Fruit fly (Drosophila melanogaster) whole organism, prepupa: ENCODE data around the gene CG8138.

Source experiments
- CG10631 ChIP-seq: fragments of 200-800 bp; sonication (Bioruptor generic); optimal IDR thresholded peaks from 2 replicates; lab custom pipeline; 2016; ENCODE audit warnings: missing biosample characterization, missing genetic modification characterization
- CG10669 ChIP-seq: fragments of 200-800 bp; sonication (Bioruptor generic); optimal IDR thresholded peaks from 3 replicates; lab custom pipeline; 2018; ENCODE audit warnings: missing biosample characterization, mild to moderate bottlenecking, missing genetic modification characterization, moderate library complexity
- CG6854 ChIP-seq: fragments of 200-800 bp; sonication (Bioruptor generic); optimal IDR thresholded peaks from 2 replicates; lab custom pipeline; 2017; ENCODE audit warnings: missing biosample characterization, mild to moderate bottlenecking, missing genetic modification characterization
- CG7368 ChIP-seq: fragments of 200-800 bp; sonication (Bioruptor generic); optimal IDR thresholded peaks from 3 replicates; lab custom pipeline; 2016; ENCODE audit warnings: missing biosample characterization, missing genetic modification characterization
- Eip78C ChIP-seq: fragments of 200-800 bp; sonication (Bioruptor generic); peaks from one replicate; lab custom pipeline; 2016; ENCODE audit warnings: missing biosample characterization, missing genetic modification characterization
- Eip93F ChIP-seq: fragments of 200-800 bp; sonication (Bioruptor generic); optimal IDR thresholded peaks from 2 replicates; lab custom pipeline; 2016; ENCODE audit warnings: missing biosample characterization, mild to moderate bottlenecking, missing genetic modification characterization
- spab ChIP-seq: fragments of 200-800 bp; sonication (Bioruptor generic); optimal IDR thresholded peaks from 2 replicates; lab custom pipeline; 2017; ENCODE audit warnings: missing biosample characterization, mild to moderate bottlenecking, missing genetic modification characterization, missing genetic modification reagents
- topi ChIP-seq: fragments of 200-800 bp; sonication (Bioruptor generic); optimal IDR thresholded peaks from 3 replicates; lab custom pipeline; 2016; ENCODE audit warnings: missing biosample characterization, missing genetic modification characterization

dm6 chr3R:13214347-13214746 lies 33.2 kb downstream of the CG8138 start, which contains the start of gene CG8483:
- no peak for TF ChIP-seq CG6854 (GFP tag; lab: Kevin White, UChicago)
- TF ChIP-seq CG10669 (GFP tag; lab: Kevin White, UChicago): no peak
- TF ChIP-seq spab (GFP tag; lab: Kevin White, UChicago): no peak
- no peak for TF ChIP-seq topi (GFP tag; lab: Kevin White, UChicago)
- no peak for TF ChIP-seq CG10631
- TF ChIP-seq Eip78C (GFP tag; lab: Kevin White, UChicago): no peak
- no peak for TF ChIP-seq CG7368
- TF ChIP-seq Eip93F (GFP tag; lab: Kevin White, UChicago): no peak
